Fruit fly (Drosophila melanogaster): ENCODE measurements around the gene Akh.
A peak's percentile ranks its signal among the peaks of the same experiment; 100 is the strongest.

The Akh gene

dm6 chr3L:4169957-4170651 is 28.8 kb downstream of the Akh start, which contains the start of gene Ero1L (continued):
- TF ChIP-seq CG4617 (GFP tag; optimal IDR thresholded peaks at IDR 0.05; ENCODE audit: borderline replicate concordance) (peak; percentile 87), eyg (GFP tag; optimal IDR thresholded peaks at IDR 0.05) (no peak), Ptx1 (GFP tag; IDR thresholded peaks at IDR 0.05) (no peak; the same call in 1 of the 2 replicates), CG7357 (GFP tag; IDR thresholded peaks at IDR 0.05) (no peak), CG11398 (GFP tag; optimal IDR thresholded peaks at IDR 0.05) (no peak), CG16779 (GFP tag; IDR thresholded peaks at IDR 0.05) (no peak), nmo (GFP tag; optimal IDR thresholded peaks at IDR 0.05) (peak; percentile 53), CG33557 (GFP tag; optimal IDR thresholded peaks at IDR 0.05) (no peak), CG8765 (GFP tag; IDR thresholded peaks at IDR 0.05) (no peak), CG9932 (GFP tag; IDR thresholded peaks at IDR 0.05) (peak; percentile 25; the same call in 1 of the 2 replicates), CG12236 (GFP tag; optimal IDR thresholded peaks at IDR 0.05) (no peak), Sox100B (GFP tag; optimal IDR thresholded peaks at IDR 0.05) (peak; percentile 47), CG1832 (GFP tag; optimal IDR thresholded peaks at IDR 0.05) (no peak)

dm6 chr3L:4173584-4173983 is 32.3 kb downstream of the Akh start, which contains the start of gene CG18675:
Gene CG18675, plus strand, starts transcription at chr3L:4173884.
- TF ChIP-seq sens (GFP tag) (no peak), gro (GFP tag; optimal IDR thresholded peaks at IDR 0.05) (no peak), knrl (GFP tag; IDR thresholded peaks at IDR 0.05; ENCODE audit: partially characterized antibody) (no peak), chn (GFP tag; optimal IDR thresholded peaks at IDR 0.05) (no peak), Rx (GFP tag; IDR thresholded peaks at IDR 0.05) (no peak), CG7556 (GFP tag; optimal IDR thresholded peaks at IDR 0.05) (no peak), CG4360 (GFP tag; IDR thresholded peaks at IDR 0.05) (no peak), dpn (GFP tag; optimal IDR thresholded peaks at IDR 0.05) (no peak), croc (GFP tag; conservative IDR thresholded peaks at IDR 0.05) (no peak), chif (GFP tag; optimal IDR thresholded peaks at IDR 0.05) (no peak), hb (GFP tag; IDR thresholded peaks at IDR 0.05; ENCODE audit: partially characterized antibody) (no peak)

dm6 chr3L:4177981-4178562 is 36.8 kb downstream of the Akh start, which contains the start of gene Teh4:
Gene Teh4, minus strand, starts transcription at chr3L:4178270.
- TF ChIP-seq Sry-β (GFP tag; optimal IDR thresholded peaks at IDR 0.05) (no peak), HLH4C (GFP tag; IDR thresholded peaks at IDR 0.05; ENCODE audit: partially characterized antibody) (0 out of 3 replicates have a peak, but pooled peaks have one; percentile 31), Kr (GFP tag; optimal IDR thresholded peaks at IDR 0.05) (no peak), gt (GFP tag; IDR thresholded peaks at IDR 0.05) (no peak), CG3281 (GFP tag; optimal IDR thresholded peaks at IDR 0.05) (no peak), abd-A (tag; optimal IDR thresholded peaks at IDR 0.05) (peak; percentile 39), CG18599 (GFP tag; optimal IDR thresholded peaks at IDR 0.05) (peak; percentile 7), knrl (GFP tag; IDR thresholded peaks at IDR 0.05; ENCODE audit: partially characterized antibody) (0 out of 3 replicates have a peak, but pooled peaks have one; percentile 19), Usf (GFP tag; optimal IDR thresholded peaks at IDR 0.05) (no peak), CG15011 (GFP tag; optimal IDR thresholded peaks at IDR 0.05) (no peak), nerfin-1 (tag; optimal IDR thresholded peaks at IDR 0.05) (peak; percentile 60), CG33557 (GFP tag; optimal IDR thresholded peaks at IDR 0.05) (no peak), CG17912 (GFP tag; optimal IDR thresholded peaks at IDR 0.05) (no peak), ewg (GFP tag; optimal IDR thresholded peaks at IDR 0.05) (peak; percentile 89), row (GFP tag; IDR thresholded peaks at IDR 0.05) (peak; percentile 22; the same call in 1 of the 3 replicates), D19B (GFP tag; optimal IDR thresholded peaks at IDR 0.05) (no peak), Taf1 (GFP tag; IDR thresholded peaks at IDR 0.05) (no peak), lov (optimal IDR thresholded peaks at IDR 0.05) (no peak), lov (GFP tag; IDR thresholded peaks at IDR 0.05) (no peak), CG2120 (GFP tag; optimal IDR thresholded peaks at IDR 0.05) (no peak), Deaf1 (tag; optimal IDR thresholded peaks at IDR 0.05) (peak; percentile 18), caup (GFP tag; optimal IDR thresholded peaks at IDR 0.05; ENCODE audit: severe bottlenecking) (no peak), ara (GFP tag; IDR thresholded peaks at IDR 0.05) (no peak), Dp (GFP tag; optimal IDR thresholded peaks at IDR 0.05) (no peak), twi (tag; optimal IDR thresholded peaks at IDR 0.05) (no peak)

Measured in whole organism, embryonic.